Worm (Caenorhabditis elegans): ENCODE data around the gene set-23.
"Not testable (repeated sequence)": the region's sequence is repeated elsewhere in the genome, so short reads cannot be mapped to it uniquely, and the experiment has no call there.

Gene set-23

DNA sequence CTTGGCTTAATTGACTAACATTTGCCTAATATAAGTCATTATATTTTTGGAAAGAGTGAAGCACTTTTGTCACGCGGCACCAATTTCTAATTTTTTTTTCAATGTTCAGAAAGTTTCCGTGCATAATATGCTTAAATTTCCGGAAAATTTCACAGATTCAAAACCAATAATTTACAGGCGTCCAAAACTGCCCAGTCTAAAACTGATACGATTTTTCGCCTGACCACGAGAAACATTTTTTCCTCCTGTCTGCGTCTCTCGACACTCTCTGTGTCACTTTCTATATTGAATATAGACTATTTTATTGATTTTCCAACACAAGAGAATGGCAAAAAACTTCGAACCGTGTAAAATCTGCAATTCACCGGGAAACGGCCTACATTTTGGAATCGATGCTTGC, 12.1 kb downstream of the set-23 start, which contains the start of gene nhr-122:
Gene nhr-122, plus strand, starts transcription at position 301 of the 400 bp plus-strand sequence.
- TF ChIP-seq unc-62 (GFP tag; optimal IDR thresholded peaks at IDR 0.05) = no peak

DNA sequence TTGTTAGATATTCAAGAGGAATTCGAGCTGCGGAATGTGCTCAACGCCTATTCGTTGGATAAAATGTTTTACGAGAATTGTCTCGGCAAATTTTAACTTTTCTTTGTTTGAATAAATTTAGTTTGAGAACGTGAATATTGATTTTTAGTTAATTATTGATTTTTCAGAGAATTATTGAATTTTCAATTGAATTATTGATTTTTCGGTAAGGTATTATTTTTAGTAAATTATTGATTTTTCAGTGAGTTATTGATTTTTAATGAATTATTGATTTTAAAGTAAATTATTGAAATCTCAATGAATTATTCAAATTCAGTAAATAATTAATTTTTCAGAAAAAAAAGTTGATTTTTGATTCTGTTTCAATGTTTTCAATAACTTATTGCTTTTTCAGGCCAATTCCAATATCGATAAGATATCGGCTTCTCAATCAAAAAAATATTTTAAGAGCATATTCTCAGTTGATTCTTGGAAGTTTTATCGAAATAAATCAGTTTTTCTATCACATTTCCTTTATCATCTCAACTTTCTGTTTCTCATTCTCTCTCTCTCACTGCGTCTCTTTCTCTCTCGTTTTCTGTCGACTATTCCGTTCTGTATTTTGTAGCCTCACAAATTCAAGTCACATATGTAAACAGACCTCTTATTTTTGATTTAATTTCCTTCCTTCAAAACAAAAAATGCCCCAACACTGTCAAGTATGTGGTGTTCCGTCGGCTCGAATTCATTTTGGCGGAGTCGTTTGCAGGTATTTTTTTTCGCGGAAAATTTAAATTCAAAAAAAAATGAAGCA, 18.3 kb downstream of the set-23 start, which contains the start of gene nhr-92:
Gene nhr-92, plus strand, starts transcription at position 576 of the 793 bp plus-strand sequence.
- TF ChIP-seq unc-62 (GFP tag; optimal IDR thresholded peaks at IDR 0.05) = no peak

- no peak for TF ChIP-seq unc-62 (GFP tag; optimal IDR thresholded peaks at IDR 0.05)
Measured at ce11 chrIV:1623712-1624111, 22.3 kb downstream of the set-23 start, which contains the start of gene nhr-87. Gene nhr-87, plus strand, starts transcription at chrIV:1624029.

DNA sequence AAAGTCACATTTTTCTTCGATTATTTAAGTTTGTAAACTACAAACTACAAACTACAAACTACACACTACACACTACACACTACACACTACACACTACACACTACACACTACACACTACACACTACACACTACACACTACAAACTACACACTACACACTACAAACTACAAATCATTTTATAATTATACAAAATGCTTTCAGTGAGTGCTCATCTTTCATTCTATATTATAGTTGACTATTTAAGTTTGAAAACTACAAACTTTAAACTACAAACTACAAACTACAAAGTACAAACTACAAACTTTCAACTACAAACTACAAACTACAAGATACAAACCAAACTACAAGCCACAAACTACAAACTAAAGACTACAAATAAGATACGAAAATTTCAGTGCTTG, 23.0 kb downstream of the set-23 start:
- TF ChIP-seq unc-62 (GFP tag; optimal IDR thresholded peaks at IDR 0.05) = no peak

- TF ChIP-seq unc-62 (GFP tag; optimal IDR thresholded peaks at IDR 0.05) = no peak
Measured at ce11 chrIV:1626342-1626855, 24.9 kb downstream of the set-23 start, which contains the start of gene nhr-146. Gene nhr-146, plus strand, starts transcription at chrIV:1626805.

- TF ChIP-seq unc-62 (GFP tag; optimal IDR thresholded peaks at IDR 0.05) = no peak
Measured at ce11 chrIV:1628281-1628680, 26.8 kb downstream of the set-23 start.

- TF ChIP-seq unc-62 (GFP tag; optimal IDR thresholded peaks at IDR 0.05) = no peak
Measured at ce11 chrIV:1628730-1629129, 27.3 kb downstream of the set-23 start.

- no peak for TF ChIP-seq unc-62 (GFP tag; optimal IDR thresholded peaks at IDR 0.05)
Measured at ce11 chrIV:1631651-1632050, 30.2 kb downstream of the set-23 start, which contains the start of gene cpg-24. Gene cpg-24, plus strand, starts transcription at chrIV:1631951.

DNA sequence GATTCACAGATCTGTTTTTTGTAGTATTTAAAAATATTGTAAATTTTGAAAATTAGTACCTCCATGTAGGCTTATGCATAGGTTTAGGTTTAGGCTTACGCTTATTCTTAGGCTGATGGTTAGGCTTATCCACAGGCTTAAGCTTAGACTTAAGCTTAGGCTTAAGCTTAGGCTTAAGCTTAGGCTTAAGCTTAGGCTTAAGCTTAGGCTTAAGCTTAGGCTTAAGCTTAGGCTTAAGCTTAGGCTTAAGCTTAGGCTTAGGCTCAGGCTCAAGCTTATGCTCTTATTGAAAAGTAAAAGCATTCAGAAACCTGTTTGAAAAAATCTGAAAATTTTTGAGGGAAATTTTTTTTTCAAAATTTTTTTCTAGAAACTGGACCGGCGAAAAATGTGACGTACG, 31.1 kb downstream of the set-23 start:
- no peak for TF ChIP-seq unc-62 (GFP tag; optimal IDR thresholded peaks at IDR 0.05)

ce11 chrIV:1633445-1633844, 32.0 kb downstream of the set-23 start, which contains the start of gene Y41D4B.6:
Gene Y41D4B.6, plus strand, starts transcription at chrIV:1633745.
- no peak for TF ChIP-seq unc-62 (GFP tag; optimal IDR thresholded peaks at IDR 0.05)

DNA sequence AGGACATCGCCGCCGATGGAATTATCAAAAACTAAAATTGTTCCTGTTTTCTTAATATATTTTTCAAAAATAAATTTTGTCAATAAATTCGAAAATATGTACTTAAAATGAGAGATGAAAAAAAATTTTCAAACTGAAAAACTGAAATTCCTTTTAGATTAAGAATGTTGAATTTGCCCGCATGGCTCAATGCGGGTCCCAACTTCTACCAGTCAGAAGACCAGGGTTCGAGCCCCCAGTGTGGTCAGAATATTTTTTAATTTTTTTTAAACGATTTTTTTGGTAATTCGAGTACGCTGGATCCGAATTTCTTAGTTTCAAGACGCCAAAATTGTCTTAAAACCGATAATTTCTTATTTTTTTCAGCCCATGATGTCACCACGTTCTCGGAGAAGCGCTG, 35.9 kb downstream of the set-23 start:
- TF ChIP-seq unc-62 (GFP tag; optimal IDR thresholded peaks at IDR 0.05) = no peak

- not testable (repeated sequence) for TF ChIP-seq unc-62 (GFP tag; optimal IDR thresholded peaks at IDR 0.05)
Measured at ce11 chrIV:1645198-1645597, 43.7 kb downstream of the set-23 start, which contains the start of gene nhr-274. Gene nhr-274, minus strand, starts transcription at chrIV:1645298.

- TF ChIP-seq unc-62 (GFP tag; optimal IDR thresholded peaks at IDR 0.05) = no peak
Measured at ce11 chrIV:1649349-1649748, 47.9 kb downstream of the set-23 start.

- no peak for TF ChIP-seq unc-62 (GFP tag; optimal IDR thresholded peaks at IDR 0.05)
Measured at ce11 chrIV:1649794-1650193, 48.3 kb downstream of the set-23 start.

Measured in whole organism, dauer.